Worm (Caenorhabditis elegans): ENCODE measurements around the gene unc-26.

unc-26 gene

DNA sequence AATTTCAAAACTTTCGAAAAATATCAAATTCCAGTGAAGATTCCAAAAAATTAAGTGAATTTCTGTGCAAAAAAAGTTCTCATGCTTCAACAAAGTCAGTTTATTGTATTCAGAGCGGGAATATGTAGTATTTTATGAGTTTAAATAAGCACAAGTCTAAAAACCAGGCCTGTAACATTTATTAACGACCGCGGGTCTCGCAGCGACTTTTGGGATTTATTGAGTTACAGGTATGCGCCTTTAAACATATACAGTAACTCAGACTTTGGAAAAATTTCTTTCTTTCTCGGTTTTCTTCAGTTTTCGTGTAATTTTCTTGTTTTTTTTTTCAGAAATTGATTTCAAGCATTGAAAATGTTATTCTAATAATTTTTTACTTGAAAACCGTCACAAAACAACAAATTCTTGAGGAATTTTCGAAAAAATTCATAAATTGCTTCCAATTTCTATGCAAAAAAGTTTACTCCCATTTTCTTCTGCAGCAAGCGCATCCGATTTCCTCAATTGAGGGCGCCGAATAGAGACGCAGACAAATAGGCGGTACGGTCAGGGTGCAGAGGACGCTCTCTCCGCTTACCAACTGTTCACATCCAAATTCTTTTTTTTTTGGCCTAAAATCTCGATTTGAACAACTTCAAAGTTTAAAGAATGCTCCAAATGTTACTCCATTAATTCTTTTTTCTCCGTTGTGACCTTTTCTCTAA, 39.2 kb upstream of the unc-26 start (continued):
- TF ChIP-seq madf-3 (GFP tag; IDR thresholded peaks at IDR 0.05) (no peak), lsl-1 (GFP tag; optimal IDR thresholded peaks at IDR 0.05) (peak; percentile 83)

DNA sequence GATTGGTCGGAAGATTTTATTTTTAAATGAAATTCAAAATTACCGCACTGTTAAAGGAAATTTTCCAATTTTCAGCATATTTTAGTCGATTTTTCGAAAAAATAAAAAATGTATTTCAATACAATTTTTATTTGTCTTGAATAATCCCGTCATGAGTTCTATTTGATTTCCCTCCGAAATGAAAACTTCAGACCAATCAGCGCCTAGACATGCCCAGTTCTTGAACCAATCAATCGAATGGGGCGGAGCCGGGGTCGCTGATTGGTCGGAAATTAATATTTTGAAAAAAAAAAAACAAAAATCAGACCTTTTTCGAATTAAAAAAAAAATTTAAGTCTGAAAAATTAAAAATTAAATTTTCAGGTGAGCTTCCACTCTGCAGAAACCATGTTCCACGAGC, 37.3 kb upstream of the unc-26 start:
- TF ChIP-seq madf-3 (GFP tag; IDR thresholded peaks at IDR 0.05) = no peak
- no peak for TF ChIP-seq snpc-3.4 (tag; optimal IDR thresholded peaks at IDR 0.05)
- no peak for TF ChIP-seq F37B4.10 (GFP tag; IDR thresholded peaks at IDR 0.05)
- TF ChIP-seq ceh-100 (GFP tag; IDR thresholded peaks at IDR 0.05) = no peak
- no peak for TF ChIP-seq nhr-90 (tag; optimal IDR thresholded peaks at IDR 0.05)
- no peak for TF ChIP-seq aptf-3 (GFP tag; IDR thresholded peaks at IDR 0.05)

DNA sequence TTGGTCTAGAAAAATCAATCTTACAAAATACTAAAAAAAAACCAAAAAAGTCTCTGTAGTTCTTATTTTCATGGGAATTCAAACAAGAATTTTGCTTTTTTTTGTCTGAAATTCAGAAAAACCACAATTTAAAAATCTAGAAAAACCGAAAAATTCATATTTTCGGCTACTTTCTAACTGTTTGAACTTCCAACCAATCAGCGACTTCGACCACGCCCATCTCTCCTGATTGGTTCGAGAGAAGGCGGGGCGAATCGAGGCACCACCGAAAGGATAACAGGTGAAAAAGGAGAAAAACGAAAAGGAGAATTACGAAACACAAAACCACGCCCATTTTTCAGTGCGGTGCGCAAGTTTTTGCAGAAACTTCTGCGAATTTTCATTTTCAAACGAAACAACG, 32.5 kb upstream of the unc-26 start:
- no peak for TF ChIP-seq T26A5.8 (tag; optimal IDR thresholded peaks at IDR 0.05)
- TF ChIP-seq lir-1 (GFP tag; conservative IDR thresholded peaks at IDR 0.05) = no peak
- no peak for TF ChIP-seq dpl-1 (GFP tag; optimal IDR thresholded peaks at IDR 0.05)
- no peak for TF ChIP-seq him-1 (tag; optimal IDR thresholded peaks at IDR 0.05)
- no peak for TF ChIP-seq ztf-6 (GFP tag; IDR thresholded peaks at IDR 0.05)
- TF ChIP-seq dpff-1 (tag; optimal IDR thresholded peaks at IDR 0.05) = no peak
- TF ChIP-seq lin-54 (GFP tag; optimal IDR thresholded peaks at IDR 0.05) = no peak
- TF ChIP-seq snpc-1.1 (tag; optimal IDR thresholded peaks at IDR 0.05; ENCODE audit: insufficient read depth) = no peak
- TF ChIP-seq mel-28 (tag; optimal IDR thresholded peaks at IDR 0.05; ENCODE audit: borderline replicate concordance) = no peak
- TF ChIP-seq cebp-2 (GFP tag; IDR thresholded peaks at IDR 0.05) = no peak
- TF ChIP-seq ceh-27 (GFP tag; optimal IDR thresholded peaks at IDR 0.05) = no peak
- no peak for TF ChIP-seq hmg-20 (GFP tag; IDR thresholded peaks at IDR 0.05)
- no peak for TF ChIP-seq nfya-2 (GFP tag; IDR thresholded peaks at IDR 0.05)
- no peak for TF ChIP-seq hsf-1 (GFP tag; IDR thresholded peaks at IDR 0.05)
- no peak for TF ChIP-seq fkh-3 (tag; optimal IDR thresholded peaks at IDR 0.05)

DNA sequence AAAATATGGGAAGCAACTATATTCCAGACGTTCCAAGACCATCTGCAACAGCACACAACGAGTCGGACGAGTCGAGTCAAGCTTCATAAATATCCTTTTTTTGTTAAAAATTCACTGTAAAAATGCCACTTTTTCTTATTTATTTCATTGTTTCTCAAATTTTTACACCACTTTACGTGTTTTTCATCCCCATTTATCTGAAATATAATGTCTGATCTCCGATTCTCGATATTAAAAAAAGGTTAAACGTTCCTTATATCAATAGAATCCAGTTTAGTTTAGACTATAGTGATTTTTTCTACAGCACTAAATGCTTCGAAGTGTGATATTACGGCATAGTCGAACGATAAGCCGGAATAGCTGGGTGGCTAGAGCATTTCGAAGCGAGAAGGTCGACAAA, 31.1 kb upstream of the unc-26 start, which contains the start of gene Y67H2A.7:
TSS of gene Y67H2A.7 (plus strand) at position 301 of the 400 bp plus-strand sequence.
- TF ChIP-seq F23B12.7 (tag; optimal IDR thresholded peaks at IDR 0.05; ENCODE audit: insufficient read depth) (no peak), dox-1 (GFP tag; IDR thresholded peaks at IDR 0.05) (no peak), tlf-1 (GFP tag; optimal IDR thresholded peaks at IDR 0.05) (no peak), B0019.2 (GFP tag; conservative IDR thresholded peaks at IDR 0.05) (no peak)

DNA sequence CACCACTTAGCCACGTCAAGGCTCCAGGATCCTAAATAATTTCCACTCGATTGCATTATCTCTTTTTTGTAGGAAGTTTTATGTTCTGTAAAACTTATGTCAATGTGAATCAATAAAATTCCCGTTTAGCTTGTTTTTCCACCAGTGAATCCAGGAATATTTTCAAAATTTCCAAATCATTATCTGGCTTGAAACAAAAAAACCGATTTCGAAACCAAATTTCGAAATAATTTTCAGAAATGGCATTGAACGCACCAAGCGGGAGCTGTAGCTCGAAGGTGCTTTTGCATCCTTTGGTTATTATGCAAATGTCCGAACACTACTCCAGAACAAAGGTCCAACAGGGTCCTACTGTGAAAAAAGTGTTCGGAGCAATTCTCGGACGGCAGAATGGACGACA, 28.3 kb upstream of the unc-26 start, which contains the start of gene csn-6:
TSS of gene csn-6 (plus strand) at position 234 of the 400 bp plus-strand sequence.
- no peak for TF ChIP-seq F10E7.11 (tag; optimal IDR thresholded peaks at IDR 0.05)
- TF ChIP-seq hmg-20 (GFP tag; IDR thresholded peaks at IDR 0.05) = no peak
- TF ChIP-seq lin-54 (GFP tag; optimal IDR thresholded peaks at IDR 0.05) = no peak
- no peak for TF ChIP-seq cebp-1 (GFP tag; IDR thresholded peaks at IDR 0.05)
- TF ChIP-seq cebp-1 (tag; optimal IDR thresholded peaks at IDR 0.05) = peak; percentile 44
- TF ChIP-seq snpc-4 (GFP tag; optimal IDR thresholded peaks at IDR 0.05) = no peak
- peak in 1 of 4 experiments; percentile 1 for TF ChIP-seq snpc-4 (tag; optimal IDR thresholded peaks at IDR 0.05)
- 0 out of 2 replicates have a peak, but pooled peaks have one; percentile 32 for TF ChIP-seq cebp-2 (GFP tag; IDR thresholded peaks at IDR 0.05)
- TF ChIP-seq nhr-27 (tag; optimal IDR thresholded peaks at IDR 0.05) = peak; percentile 9
- TF ChIP-seq ceh-100 (GFP tag; IDR thresholded peaks at IDR 0.05) = no peak
- TF ChIP-seq ccch-3 (GFP tag; optimal IDR thresholded peaks at IDR 0.05) = no peak
- peak; percentile 29; the same call in 1 of the 2 replicates for TF ChIP-seq attf-6 (GFP tag; IDR thresholded peaks at IDR 0.05)
- no peak for TF ChIP-seq nhr-179 (tag; optimal IDR thresholded peaks at IDR 0.05)
- TF ChIP-seq athp-1 (tag; optimal IDR thresholded peaks at IDR 0.05) = no peak
- TF ChIP-seq tbp1 (GFP tag; optimal IDR thresholded peaks at IDR 0.05) = peak; percentile 13
- TF ChIP-seq tlf-1 (GFP tag; optimal IDR thresholded peaks at IDR 0.05) = no peak
- no peak for TF ChIP-seq lir-1 (GFP tag; conservative IDR thresholded peaks at IDR 0.05)
- no peak for TF ChIP-seq mes-4 (tag; optimal IDR thresholded peaks at IDR 0.05)
- TF ChIP-seq lsl-1 (GFP tag; optimal IDR thresholded peaks at IDR 0.05) = no peak
